Worm (Caenorhabditis elegans) whole organism, L4 larva: ENCODE measurements around the gene ttn-1.

ENCODE experiments used
- D1046.2 ChIP-seq: fragments of 200-800 bp; sonication (Bioruptor generic); IDR thresholded peaks from 2 replicates; pipeline ENCODE4 v1.3.6; 2022; ENCODE audit warnings: missing genetic modification characterization, missing compliant biosample characterization
- F49E8.2 ChIP-seq: sonication (generic microtip); optimal IDR thresholded peaks from 2 replicates; lab custom pipeline; 2016; ENCODE audit warnings: missing compliant biosample characterization, mild to moderate bottlenecking, missing genetic modification characterization, borderline replicate concordance
- T20F7.1 ChIP-seq: fragments of 200-800 bp; sonication (Bioruptor generic); optimal IDR thresholded peaks from 2 replicates; lab custom pipeline; 2018; ENCODE audit warnings: mild to moderate bottlenecking, missing genetic modification characterization, missing compliant biosample characterization
- T26A8.4 ChIP-seq: fragments of 200-800 bp; sonication (Bioruptor generic); IDR thresholded peaks from 2 replicates; pipeline ENCODE4 v1.3.6; 2022; ENCODE audit warnings: missing genetic modification characterization, missing compliant biosample characterization
- Y75B8A.6 ChIP-seq: fragments of 200-800 bp; sonication (Bioruptor generic); IDR thresholded peaks from 2 replicates; pipeline ENCODE4 v1.3.6; 2022; ENCODE audit warnings: missing genetic modification reagents, missing genetic modification characterization, missing compliant biosample characterization
- ZK546.5 ChIP-seq, 2 experiments: sonication (generic microtip); optimal IDR thresholded peaks; 2 replicates each; lab custom pipeline; 2017; ENCODE audit warnings: missing biosample characterization in 2 of 2, missing genetic modification characterization in 2 of 2
- aha-1 ChIP-seq: fragments of 150-350 bp; peaks from one replicate; lab custom pipeline; 2014; ENCODE audit warnings: missing biosample characterization, missing genetic modification characterization
- ceh-44 ChIP-seq: fragments of 200-800 bp; sonication (Bioruptor generic); IDR thresholded peaks from 2 replicates; pipeline ENCODE4 v1.3.6; 2022; ENCODE audit warnings: missing genetic modification reagents, missing genetic modification characterization, missing compliant biosample characterization
- ces-1 ChIP-seq: fragments of 150-350 bp; sonication (generic microtip); optimal IDR thresholded peaks from 4 replicates; lab custom pipeline; 2014; ENCODE audit warnings: missing biosample characterization, missing genetic modification reagents, missing genetic modification characterization
- daf-12 ChIP-seq: fragments of 150-350 bp; optimal IDR thresholded peaks from 2 replicates; lab custom pipeline; 2014; ENCODE audit warnings: missing biosample characterization, missing genetic modification reagents, missing genetic modification characterization
- daf-16 ChIP-seq, 3 experiments: sonication (generic microtip); optimal IDR thresholded peaks; 2 replicates each; lab custom pipeline; 2016 to 2017; ENCODE audit warnings: missing genetic modification characterization in 3 of 3, missing genetic modification reagents in 3 of 3, mild to moderate bottlenecking in 2 of 3, missing compliant biosample characterization in 2 of 3, missing biosample characterization in 1 of 3, moderate library complexity in 1 of 3
- daf-8 ChIP-seq: fragments of 200-800 bp; sonication (Bioruptor generic); IDR thresholded peaks from 2 replicates; pipeline ENCODE4 v1.3.6; 2022; ENCODE audit warnings: missing genetic modification characterization, missing compliant biosample characterization
- dmd-6 ChIP-seq: fragments of 200-800 bp; sonication (Bioruptor generic); IDR thresholded peaks from 2 replicates; pipeline ENCODE4 v1.3.6; 2022; ENCODE audit warnings: missing genetic modification reagents, missing genetic modification characterization, missing compliant biosample characterization
- dmd-8 ChIP-seq: fragments of 200-800 bp; sonication (Bioruptor generic); IDR thresholded peaks from 2 replicates; pipeline ENCODE4 v1.3.6; 2022; ENCODE audit warnings: missing genetic modification characterization, missing compliant biosample characterization
- dmd-9 ChIP-seq: fragments of 200-800 bp; sonication (Bioruptor generic); IDR thresholded peaks from 2 replicates; pipeline ENCODE4 v1.3.6; 2022; ENCODE audit warnings: missing genetic modification reagents, missing genetic modification characterization, missing compliant biosample characterization
- duxl-1 ChIP-seq: sonication (generic microtip); optimal IDR thresholded peaks from 2 replicates; lab custom pipeline; 2016; ENCODE audit warnings: mild to moderate bottlenecking, missing genetic modification characterization, moderate library complexity, missing compliant biosample characterization; ENCODE audit not compliant: poor library complexity
- dve-1 ChIP-seq: sonication (generic microtip); optimal IDR thresholded peaks from 2 replicates; lab custom pipeline; 2017; ENCODE audit warnings: antibody characterized with exemption, mild to moderate bottlenecking, missing genetic modification characterization, missing compliant biosample characterization; ENCODE audit not compliant: insufficient read depth
- fos-1 ChIP-seq: fragments of 150-350 bp; optimal IDR thresholded peaks from 2 replicates; lab custom pipeline; 2014; ENCODE audit warnings: missing biosample characterization, missing genetic modification characterization
- gei-8 ChIP-seq: fragments of 200-800 bp; sonication (Bioruptor generic); optimal IDR thresholded peaks from 2 replicates; lab custom pipeline; 2018; ENCODE audit warnings: mild to moderate bottlenecking, missing genetic modification characterization, missing compliant biosample characterization
- hlh-11 ChIP-seq: fragments of 200-800 bp; sonication (Bioruptor generic); optimal IDR thresholded peaks from 2 replicates; lab custom pipeline; 2018; ENCODE audit warnings: mild to moderate bottlenecking, missing genetic modification characterization, missing compliant biosample characterization
- jun-1 ChIP-seq: fragments of 150-350 bp; optimal IDR thresholded peaks from 2 replicates; lab custom pipeline; 2014; ENCODE audit warnings: missing biosample characterization, missing genetic modification reagents, missing genetic modification characterization
- lin-1 ChIP-seq: fragments of 200-800 bp; sonication (Bioruptor generic); IDR thresholded peaks from 2 replicates; pipeline ENCODE4 v1.3.6; 2022; ENCODE audit warnings: missing genetic modification reagents, missing genetic modification characterization, missing compliant biosample characterization
- lin-15B ChIP-seq: fragments of 150-350 bp; sonication (generic microtip); optimal IDR thresholded peaks from 3 replicates; lab custom pipeline; 2014; ENCODE audit warnings: missing biosample characterization, missing genetic modification characterization
- lin-38 ChIP-seq: fragments of 200-800 bp; sonication (Bioruptor generic); IDR thresholded peaks from 2 replicates; pipeline ENCODE4 v1.3.6; 2022; ENCODE audit warnings: missing genetic modification reagents, missing genetic modification characterization, missing compliant biosample characterization
- lin-39 ChIP-seq: fragments of 150-350 bp; optimal IDR thresholded peaks from 2 replicates; lab custom pipeline; 2014; ENCODE audit warnings: missing biosample characterization, missing genetic modification reagents, missing genetic modification characterization
- mxl-2 ChIP-seq: fragments of 200-800 bp; sonication (Bioruptor generic); conservative IDR thresholded peaks from 2 replicates; pipeline ENCODE4 v1.3.6; 2022; ENCODE audit warnings: missing genetic modification reagents, missing genetic modification characterization, missing compliant biosample characterization
- mxl-3 ChIP-seq: fragments of 200-800 bp; sonication (Bioruptor generic); optimal IDR thresholded peaks from 2 replicates; lab custom pipeline; 2018; ENCODE audit warnings: mild to moderate bottlenecking, missing genetic modification characterization, missing compliant biosample characterization
- nhr-102 ChIP-seq: sonication (generic microtip); optimal IDR thresholded peaks from 2 replicates; lab custom pipeline; 2016; ENCODE audit warnings: mild to moderate bottlenecking, missing genetic modification characterization, moderate library complexity, missing compliant biosample characterization
- nhr-11 ChIP-seq: fragments of 150-350 bp; optimal IDR thresholded peaks from 2 replicates; lab custom pipeline; 2014; ENCODE audit warnings: missing biosample characterization, missing genetic modification characterization
- nhr-237 ChIP-seq: sonication (generic microtip); optimal IDR thresholded peaks from 2 replicates; lab custom pipeline; 2017; ENCODE audit warnings: missing biosample characterization, missing genetic modification characterization
- nhr-25 ChIP-seq: sonication (generic microtip); optimal IDR thresholded peaks from 2 replicates; lab custom pipeline; 2017; ENCODE audit warnings: missing genetic modification characterization, mild to moderate bottlenecking, missing compliant biosample characterization, antibody characterized with exemption, moderate library complexity, borderline replicate concordance; ENCODE audit not compliant: insufficient read depth
- nhr-28 ChIP-seq: fragments of 150-350 bp; optimal IDR thresholded peaks from 2 replicates; lab custom pipeline; 2014; ENCODE audit warnings: missing biosample characterization, missing genetic modification characterization
- pqm-1 ChIP-seq: sonication (generic microtip); optimal IDR thresholded peaks from 2 replicates; lab custom pipeline; 2017; ENCODE audit warnings: missing biosample characterization, missing genetic modification characterization
- rbr-2 ChIP-seq: sonication (generic microtip); optimal IDR thresholded peaks from 2 replicates; lab custom pipeline; 2016; ENCODE audit warnings: missing genotype, missing genetic modification characterization, missing compliant biosample characterization
- snpc-4 ChIP-seq: fragments of 150-350 bp; optimal IDR thresholded peaks from 2 replicates; lab custom pipeline; 2014; ENCODE audit warnings: missing biosample characterization, missing genetic modification characterization
- spr-3 ChIP-seq: fragments of 200-800 bp; sonication (Bioruptor generic); optimal IDR thresholded peaks from 2 replicates; lab custom pipeline; 2018; ENCODE audit warnings: mild to moderate bottlenecking, missing genetic modification characterization, missing compliant biosample characterization
- tag-97 ChIP-seq: fragments of 200-800 bp; sonication (Bioruptor generic); IDR thresholded peaks from 2 replicates; pipeline ENCODE4 v1.3.6; 2022; ENCODE audit warnings: missing genetic modification characterization, missing compliant biosample characterization
- tra-1 ChIP-seq: fragments of 200-800 bp; sonication (Bioruptor generic); IDR thresholded peaks from 2 replicates; pipeline ENCODE4 v1.3.6; 2022; ENCODE audit warnings: missing genetic modification reagents, missing genetic modification characterization, missing compliant biosample characterization
- unc-62 ChIP-seq, 3 experiments: fragments of 150-350 bp in 1 of 3; sonication (generic microtip); optimal IDR thresholded peaks in 2 of 3; peaks in 1 of 3; 1 replicate in 1 of 3; 2 replicates in 2 of 3; lab custom pipeline; 2014 to 2017; ENCODE audit warnings: missing biosample characterization in 3 of 3, missing genetic modification characterization in 3 of 3, missing genetic modification reagents in 3 of 3, missing genotype in 1 of 3
- zfp-2 ChIP-seq: sonication (generic microtip); optimal IDR thresholded peaks from 2 replicates; lab custom pipeline; 2016; ENCODE audit warnings: mild to moderate bottlenecking, missing genetic modification characterization, missing compliant biosample characterization
- zip-2 ChIP-seq: fragments of 150-350 bp; optimal IDR thresholded peaks from 2 replicates; lab custom pipeline; 2014; ENCODE audit warnings: missing biosample characterization, missing genetic modification characterization
- ztf-7 ChIP-seq: fragments of 150-350 bp; optimal IDR thresholded peaks from 2 replicates; lab custom pipeline; 2014; ENCODE audit warnings: missing biosample characterization, missing genetic modification characterization

The ttn-1 gene

ce11 chrV:6223315-6224018 is 21.0 kb upstream of the ttn-1 start (continued):
- TF ChIP-seq daf-16 (GFP tag; optimal IDR thresholded peaks at IDR 0.05; lab: Kevin White, UChicago) = no peak
- peak; percentile 5 for TF ChIP-seq daf-16 (tag; optimal IDR thresholded peaks at IDR 0.05; lab: Kevin White, UChicago)
- TF ChIP-seq zip-2 (tag; lab: Kevin White, UChicago) = peak; percentile 34
- TF ChIP-seq hlh-11 (tag; lab: Kevin White, UChicago) = no peak
- no peak for TF ChIP-seq ces-1 (GFP tag; lab: Kevin White, UChicago)
- no peak for TF ChIP-seq fos-1 (tag; lab: Kevin White, UChicago)
- peak; percentile 4; the same call in 1 of the 2 replicates for TF ChIP-seq lin-38 (GFP tag; lab: Robert Waterston, UW)
- TF ChIP-seq rbr-2 (tag; lab: Kevin White, UChicago) = no peak
- no peak for TF ChIP-seq nhr-237 (tag; lab: Kevin White, UChicago)
- no peak for TF ChIP-seq mxl-2 (GFP tag; lab: Robert Waterston, UW)
- no peak for TF ChIP-seq D1046.2 (GFP tag; lab: Robert Waterston, UW)
- no peak for TF ChIP-seq lin-15B
- no peak for TF ChIP-seq dmd-8 (GFP tag; lab: Robert Waterston, UW)
- TF ChIP-seq ztf-7 = no peak
- no peak for TF ChIP-seq nhr-25 (tag; lab: Kevin White, UChicago)
- peak; percentile 95 for TF ChIP-seq aha-1 (tag; lab: Kevin White, UChicago)
- TF ChIP-seq ceh-44 (GFP tag; lab: Robert Waterston, UW) = no peak
- TF ChIP-seq duxl-1 (tag; lab: Kevin White, UChicago) = peak; percentile 48
- TF ChIP-seq Y75B8A.6 (GFP tag; lab: Robert Waterston, UW) = no peak; the same call in 1 of the 2 replicates
- TF ChIP-seq daf-8 = no peak
- no peak for TF ChIP-seq lin-39 (tag; lab: Kevin White, UChicago)
- TF ChIP-seq mxl-3 = no peak
- TF ChIP-seq nhr-102 (tag; lab: Kevin White, UChicago) = no peak
- no peak for TF ChIP-seq F49E8.2 (tag; lab: Kevin White, UChicago)
- TF ChIP-seq spr-3 (GFP tag; lab: Kevin White, UChicago) = no peak

DNA sequence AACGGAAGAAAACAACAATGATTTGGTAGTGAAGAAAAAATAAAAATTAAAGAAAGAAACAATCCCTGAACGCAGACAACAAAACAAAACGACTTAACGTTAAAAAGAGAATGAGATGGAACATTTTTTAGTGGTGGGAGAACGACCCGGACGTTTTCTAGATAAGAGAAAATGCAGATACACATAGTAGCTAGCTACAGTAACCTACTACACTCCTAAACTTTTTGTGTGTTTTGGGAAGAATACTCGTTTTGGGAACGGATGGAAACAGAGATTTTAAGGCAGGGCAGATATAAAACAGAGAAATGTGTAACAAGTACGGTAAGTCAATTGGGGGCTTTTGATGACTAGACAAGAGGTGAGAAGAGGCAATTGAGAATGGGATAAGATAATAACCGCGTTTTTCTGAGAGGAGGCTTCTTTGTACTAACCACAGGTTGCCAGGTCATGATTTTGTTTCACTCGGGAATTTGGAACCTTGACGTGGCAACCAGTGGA is 20.4 kb upstream of the ttn-1 start:
- no peak for TF ChIP-seq spr-3 (GFP tag; lab: Kevin White, UChicago)
- TF ChIP-seq aha-1 (tag; lab: Kevin White, UChicago) = no peak
- peak; percentile 13; the same call in 1 of the 2 replicates for TF ChIP-seq tra-1 (GFP tag; lab: Robert Waterston, UW)
- TF ChIP-seq daf-12 (tag; lab: Kevin White, UChicago) = no peak
- TF ChIP-seq nhr-28 (tag; lab: Kevin White, UChicago) = peak; percentile 15
- TF ChIP-seq lin-39 (tag; lab: Kevin White, UChicago) = no peak
- no peak for TF ChIP-seq dmd-9
- no peak for TF ChIP-seq rbr-2 (tag; lab: Kevin White, UChicago)
- peak; percentile 2 for TF ChIP-seq T20F7.1 (GFP tag; lab: Kevin White, UChicago)
- TF ChIP-seq zfp-2 (tag; lab: Kevin White, UChicago) = no peak
- TF ChIP-seq pqm-1 (tag; lab: Kevin White, UChicago) = peak; percentile 35
- TF ChIP-seq snpc-4 (tag; lab: Kevin White, UChicago) = no peak
- TF ChIP-seq lin-1 = no peak; the same call in 1 of the 2 replicates
- TF ChIP-seq dmd-6 (GFP tag; lab: Robert Waterston, UW) = no peak
- peak; percentile 18 for TF ChIP-seq nhr-25 (tag; lab: Kevin White, UChicago)
- peak; percentile 23 for TF ChIP-seq nhr-11
- TF ChIP-seq D1046.2 (GFP tag; lab: Robert Waterston, UW) = peak; percentile 31; the same call in 1 of the 2 replicates
- TF ChIP-seq ztf-7 = no peak
- TF ChIP-seq ZK546.5 (tag; optimal IDR thresholded peaks at IDR 0.05; lab: Kevin White, UChicago) = no peak
- peak; percentile 8 for TF ChIP-seq gei-8 (GFP tag; lab: Kevin White, UChicago)
- peak; percentile 42 for TF ChIP-seq dve-1 (tag; lab: Kevin White, UChicago)
- 0 out of 2 replicates have a peak, but pooled peaks have one; percentile 12 for TF ChIP-seq T26A8.4 (GFP tag; lab: Robert Waterston, UW)
- no peak for TF ChIP-seq tag-97 (GFP tag; lab: Robert Waterston, UW)
- peak; percentile 50 for TF ChIP-seq jun-1 (tag; lab: Kevin White, UChicago)
- no peak for TF ChIP-seq daf-16 (GFP tag; optimal IDR thresholded peaks at IDR 0.05; lab: Kevin White, UChicago)
- TF ChIP-seq daf-16 (tag; optimal IDR thresholded peaks at IDR 0.05; lab: Kevin White, UChicago) = peak; percentile 40
- TF ChIP-seq unc-62 (GFP tag; optimal IDR thresholded peaks at IDR 0.05 in 1 of 2; lab: Kevin White, UChicago) = peak in 1 of 2 experiments; percentile 99
- no peak for TF ChIP-seq unc-62 (tag; optimal IDR thresholded peaks at IDR 0.05; lab: Kevin White, UChicago)
